Fruit fly (Drosophila melanogaster) whole organism, embryonic: Measurements from ENCODE around the gene Sec63.
A peak's percentile ranks its signal among the peaks of the same experiment; 100 is the strongest.

ENCODE experiments used
- ATbp ChIP-seq: fragments of 200-800 bp; sonication (Bioruptor generic); optimal IDR thresholded peaks from 2 replicates; lab custom pipeline; 2017; ENCODE audit warnings: missing biosample characterization, mild to moderate bottlenecking, missing genetic modification characterization, missing genetic modification reagents
- Awh ChIP-seq: fragments of 200-800 bp; sonication (Bioruptor generic); IDR thresholded peaks from 2 replicates; pipeline ENCODE4, ENCODE4 v1.3.6; 2022; ENCODE audit warnings: missing biosample characterization, missing genetic modification characterization
- Bgb ChIP-seq: fragments of 200-800 bp; sonication (Bioruptor generic); IDR thresholded peaks from 2 replicates; pipeline ENCODE4 v1.3.6; 2022; ENCODE audit warnings: missing biosample characterization, missing genetic modification characterization; ENCODE audit not compliant: partially characterized antibody
- CG10462 ChIP-seq: fragments of 200-800 bp; sonication (Bioruptor generic); optimal IDR thresholded peaks from 2 replicates; lab custom pipeline; 2016; ENCODE audit warnings: missing biosample characterization, missing genetic modification characterization
- CG10959 ChIP-seq: fragments of 200-800 bp; sonication (Bioruptor generic); IDR thresholded peaks from 2 replicates; pipeline ENCODE4 v1.3.6; 2022; ENCODE audit warnings: missing biosample characterization, missing genetic modification characterization
- CG10979 ChIP-seq: fragments of 200-800 bp; sonication (Bioruptor generic); optimal IDR thresholded peaks from 2 replicates; lab custom pipeline; 2018; ENCODE audit warnings: missing biosample characterization, mild to moderate bottlenecking, missing genetic modification characterization, moderate library complexity
- CG12155 ChIP-seq: fragments of 200-800 bp; sonication (Bioruptor generic); optimal IDR thresholded peaks from 3 replicates; lab custom pipeline; 2016; ENCODE audit warnings: missing biosample characterization, missing genetic modification characterization
- CG12299 ChIP-seq: fragments of 200-800 bp; sonication (Bioruptor generic); optimal IDR thresholded peaks from 2 replicates; lab custom pipeline; 2018; ENCODE audit warnings: missing biosample characterization, mild to moderate bottlenecking, missing genetic modification characterization
- CG14860 ChIP-seq: fragments of 200-800 bp; sonication (Bioruptor generic); IDR thresholded peaks from 3 replicates; pipeline ENCODE4 v1.3.6; 2022; ENCODE audit warnings: missing biosample characterization, missing genetic modification characterization; ENCODE audit not compliant: partially characterized antibody
- CG15073 ChIP-seq: fragments of 200-800 bp; sonication (Bioruptor generic); optimal IDR thresholded peaks from 2 replicates; lab custom pipeline; 2016; ENCODE audit warnings: missing biosample characterization, missing genetic modification characterization
- CG1603 ChIP-seq: fragments of 200-800 bp; sonication (Bioruptor generic); optimal IDR thresholded peaks from 2 replicates; lab custom pipeline; 2019; ENCODE audit warnings: missing biosample characterization, mild to moderate bottlenecking, missing genetic modification characterization, moderate library complexity
- CG17328 ChIP-seq: fragments of 200-800 bp; sonication (Bioruptor generic); IDR thresholded peaks from 2 replicates; pipeline ENCODE4 v1.3.6; 2022; ENCODE audit warnings: missing biosample characterization, missing genetic modification characterization
- CG18619 ChIP-seq: fragments of 200-800 bp; sonication (Bioruptor generic); optimal IDR thresholded peaks from 3 replicates; lab custom pipeline; 2017; ENCODE audit warnings: missing biosample characterization, mild to moderate bottlenecking, missing genetic modification characterization
- CG2202 ChIP-seq: fragments of 200-800 bp; sonication (Bioruptor generic); optimal IDR thresholded peaks from 2 replicates; lab custom pipeline; 2018; ENCODE audit warnings: missing biosample characterization, mild to moderate bottlenecking, missing genetic modification characterization
- CG3407 ChIP-seq: fragments of 200-800 bp; sonication (Bioruptor generic); optimal IDR thresholded peaks from 2 replicates; lab custom pipeline; 2018; ENCODE audit warnings: missing biosample characterization, mild to moderate bottlenecking, missing genetic modification characterization
- CG4820 ChIP-seq: fragments of 200-800 bp; sonication (Bioruptor generic); optimal IDR thresholded peaks from 3 replicates; lab custom pipeline; 2016; ENCODE audit warnings: missing biosample characterization, missing genetic modification characterization
- CG5245 ChIP-seq: fragments of 200-800 bp; sonication (Bioruptor generic); optimal IDR thresholded peaks from 3 replicates; lab custom pipeline; 2016; ENCODE audit warnings: missing biosample characterization, missing genetic modification characterization
- CG6791 ChIP-seq: fragments of 200-800 bp; sonication (Bioruptor generic); IDR thresholded peaks from 3 replicates; pipeline ENCODE4 v1.3.6; 2022; ENCODE audit warnings: missing biosample characterization, missing genetic modification characterization; ENCODE audit not compliant: partially characterized antibody
- CG8281 ChIP-seq: fragments of 200-800 bp; sonication (Bioruptor generic); optimal IDR thresholded peaks from 2 replicates; lab custom pipeline; 2018; ENCODE audit warnings: missing biosample characterization, mild to moderate bottlenecking, missing genetic modification characterization, moderate library complexity
- CG9876 ChIP-seq: fragments of 200-800 bp; sonication (Bioruptor generic); optimal IDR thresholded peaks from 2 replicates; lab custom pipeline; 2016; ENCODE audit warnings: missing biosample characterization, missing genetic modification characterization
- CG9932 ChIP-seq: fragments of 200-800 bp; sonication (Bioruptor generic); IDR thresholded peaks from 2 replicates; pipeline ENCODE4 v1.3.6; 2022; ENCODE audit warnings: missing biosample characterization, missing genetic modification characterization
- ERR ChIP-seq: fragments of 200-800 bp; sonication (Bioruptor generic); optimal IDR thresholded peaks from 2 replicates; lab custom pipeline; 2016; ENCODE audit warnings: missing biosample characterization, missing genetic modification characterization
- Ets97D ChIP-seq: fragments of 200-800 bp; sonication (Bioruptor generic); optimal IDR thresholded peaks from 3 replicates; lab custom pipeline; 2016; ENCODE audit warnings: missing biosample characterization, missing genetic modification characterization
- HLH3B ChIP-seq: fragments of 200-800 bp; sonication (Bioruptor generic); IDR thresholded peaks from 2 replicates; pipeline ENCODE4 v1.3.6; 2022; ENCODE audit warnings: missing biosample characterization, missing genetic modification characterization
- Med ChIP-seq: fragments of 200-800 bp; sonication (Bioruptor generic); peaks from one replicate; lab custom pipeline; 2016; ENCODE audit warnings: missing biosample characterization, missing genetic modification characterization, mild to moderate bottlenecking, inconsistent platforms, moderate library complexity
- NK7.1 ChIP-seq: fragments of 200-800 bp; sonication (Bioruptor generic); optimal IDR thresholded peaks from 3 replicates; lab custom pipeline; 2016; ENCODE audit warnings: missing biosample characterization, missing genetic modification characterization
- Opbp ChIP-seq: fragments of 200-800 bp; sonication (Bioruptor generic); IDR thresholded peaks from 3 replicates; pipeline ENCODE4 v1.3.6; 2022; ENCODE audit warnings: missing biosample characterization, missing genetic modification characterization; ENCODE audit not compliant: partially characterized antibody
- Sry-β ChIP-seq: fragments of 200-800 bp; sonication (Bioruptor generic); optimal IDR thresholded peaks from 2 replicates; lab custom pipeline; 2018; ENCODE audit warnings: missing biosample characterization, mild to moderate bottlenecking, missing genetic modification characterization, moderate library complexity
- ara ChIP-seq: fragments of 200-800 bp; sonication (Bioruptor generic); IDR thresholded peaks from 2 replicates; pipeline ENCODE4 v1.3.6; 2022; ENCODE audit warnings: missing biosample characterization, missing genetic modification characterization
- az2 ChIP-seq: fragments of 200-800 bp; sonication (Bioruptor generic); optimal IDR thresholded peaks from 3 replicates; lab custom pipeline; 2016; ENCODE audit warnings: missing biosample characterization, missing genetic modification characterization
- fu2 ChIP-seq: fragments of 200-800 bp; sonication (Bioruptor generic); optimal IDR thresholded peaks from 2 replicates; lab custom pipeline; 2016; ENCODE audit warnings: missing biosample characterization, missing genetic modification characterization
- gcm2 ChIP-seq: fragments of 200-800 bp; sonication (Bioruptor generic); optimal IDR thresholded peaks from 2 replicates; lab custom pipeline; 2016; ENCODE audit warnings: missing biosample characterization, missing genetic modification characterization
- gt ChIP-seq: fragments of 200-800 bp; sonication (Bioruptor generic); IDR thresholded peaks from 2 replicates; pipeline ENCODE4 v1.3.6; 2022; ENCODE audit warnings: missing biosample characterization, missing genetic modification characterization
- kay ChIP-seq: fragments of 200-800 bp; sonication (Bioruptor generic); optimal IDR thresholded peaks from 2 replicates; lab custom pipeline; 2016; ENCODE audit warnings: missing biosample characterization, missing genetic modification characterization
- luna ChIP-seq: fragments of 200-800 bp; sonication (Bioruptor generic); optimal IDR thresholded peaks from 2 replicates; lab custom pipeline; 2016; ENCODE audit warnings: missing biosample characterization, missing genetic modification characterization
- onecut ChIP-seq: fragments of 200-800 bp; sonication (Bioruptor generic); IDR thresholded peaks from 2 replicates; pipeline ENCODE4 v1.3.6; 2022; ENCODE audit warnings: missing biosample characterization, missing genetic modification characterization
- ro ChIP-seq: fragments of 200-800 bp; sonication (Bioruptor generic); IDR thresholded peaks from 2 replicates; pipeline ENCODE4 v1.3.6; 2022; ENCODE audit warnings: missing biosample characterization, missing genetic modification characterization
- run ChIP-seq: fragments of 200-800 bp; sonication (Bioruptor generic); optimal IDR thresholded peaks from 3 replicates; lab custom pipeline; 2018; ENCODE audit warnings: missing biosample characterization, mild to moderate bottlenecking, missing genetic modification characterization
- sc ChIP-seq, 3 experiments: fragments of >200 bp in 2 of 3; fragments of 200-800 bp in 1 of 3; sonication (Bioruptor generic) in 1 of 3; optimal IDR thresholded peaks; 2 replicates in 2 of 3; 3 replicates in 1 of 3; lab custom pipeline; 2017; ENCODE audit warnings: mild to moderate bottlenecking in 1 of 3, missing biosample characterization in 1 of 3, missing genetic modification characterization in 1 of 3, missing genetic modification reagents in 1 of 3
- sim ChIP-seq: fragments of 200-800 bp; sonication (Bioruptor generic); IDR thresholded peaks from 2 replicates; pipeline ENCODE4 v1.3.6; 2022; ENCODE audit warnings: missing biosample characterization, missing genetic modification characterization
- ssp ChIP-seq: fragments of 200-800 bp; sonication (Bioruptor generic); IDR thresholded peaks from 2 replicates; pipeline ENCODE4 v1.3.6; 2022; ENCODE audit warnings: missing biosample characterization, missing genetic modification characterization
- tll ChIP-seq, 2 experiments: fragments of 200-800 bp in 1 of 2; fragments of >200 bp in 1 of 2; sonication (Bioruptor generic) in 1 of 2; optimal IDR thresholded peaks; 2 replicates each; lab custom pipeline; 2017 to 2019; ENCODE audit warnings: missing biosample characterization in 2 of 2, missing genetic modification characterization in 2 of 2, mild to moderate bottlenecking in 1 of 2, moderate library complexity in 1 of 2
- trem ChIP-seq: fragments of 200-800 bp; optimal IDR thresholded peaks from 3 replicates; lab custom pipeline; 2019; ENCODE audit warnings: missing biosample characterization, mild to moderate bottlenecking, missing genetic modification characterization, moderate library complexity
- tup ChIP-seq: fragments of 200-800 bp; sonication (Bioruptor generic); optimal IDR thresholded peaks from 2 replicates; lab custom pipeline; 2016; ENCODE audit warnings: missing biosample characterization, mild to moderate bottlenecking, missing genetic modification characterization, moderate library complexity
- unc-4 ChIP-seq: fragments of 200-800 bp; sonication (Bioruptor generic); IDR thresholded peaks from 2 replicates; pipeline ENCODE4 v1.3.6; 2022; ENCODE audit warnings: missing biosample characterization, missing genetic modification characterization; ENCODE audit not compliant: partially characterized antibody
- vvl ChIP-seq: fragments of 200-800 bp; sonication (Bioruptor generic); IDR thresholded peaks from 2 replicates; pipeline ENCODE4 v1.3.6; 2022; ENCODE audit warnings: missing biosample characterization, missing genetic modification characterization
- wor ChIP-seq: fragments of 200-800 bp; sonication (Bioruptor generic); IDR thresholded peaks from 2 replicates; pipeline ENCODE4 v1.3.6; 2022; ENCODE audit warnings: missing biosample characterization, missing genetic modification characterization
- zf30C ChIP-seq: fragments of 200-800 bp; sonication (Bioruptor generic); optimal IDR thresholded peaks from 3 replicates; lab custom pipeline; 2018; ENCODE audit warnings: missing biosample characterization, mild to moderate bottlenecking, missing genetic modification characterization
- zfh2 ChIP-seq: fragments of 200-800 bp; sonication (Bioruptor generic); optimal IDR thresholded peaks from 2 replicates; lab custom pipeline; 2016; ENCODE audit warnings: missing biosample characterization, missing genetic modification characterization

The Sec63 gene

dm6 chr3L:7360324-7360852 is at the start of gene Sec63 (continued):
- peak; percentile 88 for TF ChIP-seq Opbp (GFP tag; lab: Robert Waterston, UW)
- TF ChIP-seq luna, result peak; percentile 22
- TF ChIP-seq CG8281 (tag; lab: Kevin White, UChicago), result no peak
- no peak for TF ChIP-seq kay (GFP tag; lab: Kevin White, UChicago)
- TF ChIP-seq trem, result peak; percentile 65
- no peak for TF ChIP-seq CG10979 (tag; lab: Kevin White, UChicago)
- no peak for TF ChIP-seq CG3407
- TF ChIP-seq gt (GFP tag; lab: Robert Waterston, UW), result no peak
- TF ChIP-seq CG15073 (GFP tag; lab: Kevin White, UChicago), result no peak
- TF ChIP-seq ERR (GFP tag; lab: Kevin White, UChicago), result no peak
- TF ChIP-seq CG10959 (GFP tag; lab: Robert Waterston, UW), result 0 out of 2 replicates have a peak, but pooled peaks have one; percentile 14
- peak; percentile 25 for TF ChIP-seq CG12299 (tag; lab: Kevin White, UChicago)
- TF ChIP-seq onecut, result 0 out of 2 replicates have a peak, but pooled peaks have one; percentile 5
- TF ChIP-seq zf30C, result peak; percentile 3
- peak; percentile 22 for TF ChIP-seq zfh2
- peak; percentile 11; the same call in 1 of the 2 replicates for TF ChIP-seq vvl (GFP tag; lab: Robert Waterston, UW)
- no peak for TF ChIP-seq fu2 (GFP tag; lab: Kevin White, UChicago)
- TF ChIP-seq ara, result peak; percentile 25; the same call in 1 of the 2 replicates
- TF ChIP-seq NK7.1, result no peak
- no peak for TF ChIP-seq CG2202 (tag; lab: Kevin White, UChicago)
- no peak for TF ChIP-seq ro
- peak; percentile 93 for TF ChIP-seq Bgb (GFP tag; lab: Robert Waterston, UW)
- no peak for TF ChIP-seq Ets97D (GFP tag; lab: Kevin White, UChicago)
- TF ChIP-seq CG1603 (tag; lab: Kevin White, UChicago), result peak; percentile 54
- TF ChIP-seq CG6791, result peak; percentile 91
- TF ChIP-seq CG5245 (GFP tag; lab: Kevin White, UChicago), result peak; percentile 54
- peak; percentile 80 for TF ChIP-seq CG14860 (GFP tag; lab: Robert Waterston, UW)
- peak; percentile 78 for TF ChIP-seq CG9932 (GFP tag; lab: Robert Waterston, UW)
- peak; percentile 91 for TF ChIP-seq CG12155 (GFP tag; lab: Kevin White, UChicago)
- TF ChIP-seq az2 (GFP tag; lab: Kevin White, UChicago), result peak; percentile 47
- TF ChIP-seq wor (GFP tag; lab: Robert Waterston, UW), result no peak
- peak; percentile 43; the same call in 1 of the 2 replicates for TF ChIP-seq HLH3B (GFP tag; lab: Robert Waterston, UW)
- no peak for TF ChIP-seq tup (GFP tag; lab: Kevin White, UChicago)
- no peak for TF ChIP-seq gcm2 (GFP tag; lab: Kevin White, UChicago)
- TF ChIP-seq sc (optimal IDR thresholded peaks at IDR 0.05; lab: Kevin White, UChicago), result no peak
- peak; percentile 4 for TF ChIP-seq sc (GFP tag; optimal IDR thresholded peaks at IDR 0.05; lab: Kevin White, UChicago)
- peak; percentile 21 for TF ChIP-seq CG4820 (GFP tag; lab: Kevin White, UChicago)
- TF ChIP-seq run (tag; lab: Kevin White, UChicago), result no peak
- TF ChIP-seq CG18619 (GFP tag; lab: Kevin White, UChicago), result peak; percentile 35
- TF ChIP-seq CG17328, result peak; percentile 32; the same call in 1 of the 2 replicates
- TF ChIP-seq unc-4 (GFP tag; lab: Robert Waterston, UW), result peak; percentile 80
- TF ChIP-seq Awh (GFP tag; lab: Robert Waterston, UW), result 0 out of 2 replicates have a peak, but pooled peaks have one; percentile 29
- no peak for TF ChIP-seq CG10462 (GFP tag; lab: Kevin White, UChicago)
- no peak for TF ChIP-seq CG9876 (GFP tag; lab: Kevin White, UChicago)
- TF ChIP-seq tll (GFP tag; optimal IDR thresholded peaks at IDR 0.05; lab: Kevin White, UChicago), result no peak
- TF ChIP-seq Med (GFP tag; lab: Kevin White, UChicago), result peak; percentile 60
- peak; percentile 27 for TF ChIP-seq Sry-β (GFP tag; lab: Kevin White, UChicago)
- TF ChIP-seq ATbp, result no peak
- no peak for TF ChIP-seq sim (GFP tag; lab: Robert Waterston, UW)
- TF ChIP-seq ssp, result 0 out of 2 replicates have a peak, but pooled peaks have one; percentile 30
